Fruit fly (Drosophila melanogaster): ENCODE results near the gene hdly.

The hdly gene

DNA sequence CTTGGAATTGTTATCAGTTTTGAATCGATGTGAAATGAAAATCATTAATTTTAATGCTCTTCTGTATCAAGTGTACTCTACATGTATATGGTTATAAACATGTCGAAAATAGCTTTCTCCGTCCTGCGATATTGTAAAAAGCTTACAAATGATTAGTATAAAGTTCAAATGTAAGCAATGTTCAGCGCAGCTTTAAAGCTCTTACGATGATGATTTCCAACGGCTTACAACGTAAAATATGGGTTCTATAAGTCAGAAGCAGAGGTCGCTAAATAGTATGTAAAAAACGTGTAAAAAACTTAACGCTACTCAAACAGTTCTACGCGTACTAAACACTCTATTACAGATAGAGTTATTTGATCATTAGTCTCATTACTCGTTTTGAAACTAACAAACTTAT, 5.5 kb upstream of the hdly start:
- TF ChIP-seq pan (optimal IDR thresholded peaks at IDR 0.05) (no peak), psq (optimal IDR thresholded peaks at IDR 0.05) (no peak), EcR (GFP tag; optimal IDR thresholded peaks at IDR 0.05) (no peak), CG8478 (optimal IDR thresholded peaks at IDR 0.05) (no peak), Dll (optimal IDR thresholded peaks at IDR 0.05) (no peak), usp (GFP tag; optimal IDR thresholded peaks at IDR 0.05) (no peak)

DNA sequence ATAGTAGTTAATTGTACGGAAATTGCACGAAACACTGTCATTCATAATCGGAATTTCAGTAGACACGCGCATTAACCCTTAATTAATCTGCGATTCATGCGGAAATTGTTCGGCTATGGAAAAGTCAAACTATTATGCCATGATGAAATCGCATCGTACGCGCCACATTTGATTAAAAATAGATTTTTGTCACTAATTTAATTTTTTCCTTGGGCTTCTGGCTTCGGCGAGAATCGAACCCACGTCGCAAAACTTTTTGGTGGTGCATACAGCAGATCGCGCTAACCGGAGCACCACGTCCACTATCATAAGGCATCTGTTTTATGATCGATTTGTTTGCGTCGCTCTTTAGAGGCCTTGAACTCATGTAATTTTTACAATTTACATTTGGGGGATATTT, 1.4 kb upstream of the hdly start:
- TF ChIP-seq CG8478 (optimal IDR thresholded peaks at IDR 0.05) (no peak), usp (GFP tag; optimal IDR thresholded peaks at IDR 0.05) (no peak), EcR (GFP tag; optimal IDR thresholded peaks at IDR 0.05) (no peak), Dll (optimal IDR thresholded peaks at IDR 0.05) (no peak), pan (optimal IDR thresholded peaks at IDR 0.05) (no peak), psq (optimal IDR thresholded peaks at IDR 0.05) (no peak)

DNA sequence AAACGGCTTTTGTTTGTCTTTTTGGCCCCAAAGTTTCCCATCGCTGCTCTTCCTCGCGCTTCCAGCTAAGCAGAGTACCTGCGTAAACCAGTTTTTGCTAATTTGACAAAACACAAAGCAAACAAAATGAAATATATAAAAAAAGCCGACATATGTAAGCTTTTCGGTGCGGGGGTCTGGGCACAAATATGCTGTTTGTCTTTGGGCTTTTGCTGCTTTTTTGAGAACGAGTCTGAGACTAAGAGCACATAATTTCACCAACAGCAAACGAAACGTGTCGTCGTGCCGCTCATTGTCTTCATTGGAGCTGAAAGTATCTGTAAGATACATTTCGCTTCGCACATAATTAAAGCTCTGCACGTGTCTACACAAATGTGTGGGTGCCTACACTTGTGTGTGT, 1.7 kb downstream of the hdly start:
- TF ChIP-seq psq (optimal IDR thresholded peaks at IDR 0.05) (no peak), CG8478 (optimal IDR thresholded peaks at IDR 0.05) (no peak), EcR (GFP tag; optimal IDR thresholded peaks at IDR 0.05) (no peak), pan (optimal IDR thresholded peaks at IDR 0.05) (no peak), Dll (optimal IDR thresholded peaks at IDR 0.05) (no peak), usp (GFP tag; optimal IDR thresholded peaks at IDR 0.05) (no peak)

DNA sequence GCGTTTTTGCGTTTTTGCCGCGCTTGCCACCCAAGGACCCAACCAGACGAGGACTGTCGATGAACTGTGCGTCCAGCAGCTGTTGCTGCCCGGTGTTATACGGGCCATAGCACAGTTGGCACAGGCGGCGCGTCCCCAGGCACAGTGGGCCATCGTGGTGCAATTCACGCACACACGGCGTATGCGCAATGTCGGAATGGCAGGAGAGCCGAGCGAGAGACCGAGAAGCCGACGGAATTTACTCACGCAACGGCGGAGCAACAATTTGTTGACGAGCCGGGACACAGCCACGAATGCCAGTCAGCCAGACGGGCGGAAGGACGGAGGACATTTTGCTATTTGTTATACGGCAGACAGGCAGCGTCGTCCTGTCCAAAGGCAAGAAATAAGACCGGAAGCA, 31.4 kb downstream of the hdly start, which contains the start of gene CG31191:
Gene CG31191, minus strand, starts transcription at position 68 of the 400 bp plus-strand sequence.
- TF ChIP-seq CG8478 (optimal IDR thresholded peaks at IDR 0.05), result no peak
- no peak for TF ChIP-seq psq (optimal IDR thresholded peaks at IDR 0.05)
- no peak for TF ChIP-seq Dll (optimal IDR thresholded peaks at IDR 0.05)
- TF ChIP-seq usp (GFP tag; optimal IDR thresholded peaks at IDR 0.05), result no peak
- TF ChIP-seq EcR (GFP tag; optimal IDR thresholded peaks at IDR 0.05), result no peak
- no peak for TF ChIP-seq pan (optimal IDR thresholded peaks at IDR 0.05)

DNA sequence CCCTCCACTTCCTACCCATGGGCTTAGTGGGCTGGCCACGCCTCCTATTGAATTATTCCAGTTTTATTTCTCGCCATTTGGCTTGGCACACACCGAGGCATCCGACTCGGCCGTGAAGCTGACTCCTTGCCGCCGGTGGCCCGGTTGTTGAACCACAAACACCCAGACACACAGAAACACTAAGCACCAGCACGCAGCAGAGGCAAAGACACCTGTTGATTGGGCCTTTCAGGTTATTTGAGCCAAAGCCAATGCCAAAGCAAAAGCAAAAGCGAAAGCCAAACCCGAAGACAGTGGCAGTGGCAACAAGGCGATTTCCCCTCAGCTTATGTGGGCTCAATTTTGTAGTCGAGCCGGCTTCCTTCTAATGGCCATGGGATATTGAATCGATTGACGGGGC, 32.7 kb downstream of the hdly start:
- no peak for TF ChIP-seq Dll (optimal IDR thresholded peaks at IDR 0.05)
- TF ChIP-seq EcR (GFP tag; optimal IDR thresholded peaks at IDR 0.05), result no peak
- no peak for TF ChIP-seq pan (optimal IDR thresholded peaks at IDR 0.05)
- no peak for TF ChIP-seq CG8478 (optimal IDR thresholded peaks at IDR 0.05)
- no peak for TF ChIP-seq usp (GFP tag; optimal IDR thresholded peaks at IDR 0.05)
- TF ChIP-seq psq (optimal IDR thresholded peaks at IDR 0.05), result no peak

DNA sequence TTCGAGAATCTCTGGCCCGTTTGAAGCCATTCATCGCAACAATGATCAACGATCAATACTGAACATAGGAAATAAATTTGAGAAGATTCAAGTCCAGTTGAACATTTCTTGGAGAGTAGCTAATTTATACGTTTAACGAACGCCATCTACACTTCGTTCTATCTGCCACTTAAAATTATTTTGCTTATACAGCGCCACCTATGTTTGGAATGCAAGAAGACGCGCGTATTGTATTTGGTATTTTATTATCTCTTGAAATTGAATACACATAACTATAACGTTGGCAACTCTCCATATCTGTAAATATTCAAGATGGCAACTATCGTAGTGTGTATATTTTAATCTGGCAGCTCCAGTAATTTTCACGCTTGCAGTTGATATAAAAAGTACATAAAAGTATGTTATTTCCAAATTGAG, 33.9 kb downstream of the hdly start:
- TF ChIP-seq pan (optimal IDR thresholded peaks at IDR 0.05) (no peak), usp (GFP tag; optimal IDR thresholded peaks at IDR 0.05) (no peak), EcR (GFP tag; optimal IDR thresholded peaks at IDR 0.05) (no peak), psq (optimal IDR thresholded peaks at IDR 0.05) (no peak), CG8478 (optimal IDR thresholded peaks at IDR 0.05) (no peak), Dll (optimal IDR thresholded peaks at IDR 0.05) (no peak)

DNA sequence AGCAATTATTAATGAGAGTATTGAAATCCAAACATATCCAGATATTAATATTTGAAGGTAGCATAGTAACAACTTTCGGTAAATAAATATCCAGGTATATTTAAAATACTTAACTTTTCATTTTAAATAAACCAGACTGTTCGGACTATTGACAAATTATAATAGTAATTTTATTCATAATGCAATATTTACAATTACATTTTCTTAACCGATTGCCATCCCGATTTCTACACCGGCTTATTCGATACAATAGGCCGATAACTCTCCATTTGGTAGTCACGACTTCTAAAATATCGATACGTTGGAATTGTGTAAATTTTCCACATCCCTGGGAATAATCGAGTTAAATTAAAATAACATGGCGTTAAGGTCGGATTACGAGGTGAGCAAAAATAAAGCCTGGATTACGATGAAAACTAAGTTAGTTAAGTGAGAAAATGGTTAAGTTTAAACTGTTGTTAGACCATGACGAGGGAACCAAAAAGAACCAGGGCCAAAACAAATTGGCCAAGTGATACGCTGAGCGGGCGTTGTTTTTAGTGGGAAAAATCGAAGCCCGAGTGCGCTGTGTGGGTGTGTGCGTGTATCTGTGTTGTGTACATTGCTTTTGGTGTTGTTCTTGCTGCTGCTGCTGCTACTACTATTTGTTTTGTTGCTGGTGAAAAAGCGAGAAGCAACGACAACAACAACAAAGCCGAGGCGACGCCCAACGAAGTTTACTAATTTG, 34.5 kb downstream of the hdly start, which contains the start of gene Atpalpha:
Gene Atpalpha, plus strand, starts transcription at position 267 of the 727 bp plus-strand sequence.
- TF ChIP-seq EcR (GFP tag; optimal IDR thresholded peaks at IDR 0.05), result no peak
- TF ChIP-seq pan (optimal IDR thresholded peaks at IDR 0.05), result no peak
- TF ChIP-seq Dll (optimal IDR thresholded peaks at IDR 0.05), result no peak
- no peak for TF ChIP-seq CG8478 (optimal IDR thresholded peaks at IDR 0.05)

DNA sequence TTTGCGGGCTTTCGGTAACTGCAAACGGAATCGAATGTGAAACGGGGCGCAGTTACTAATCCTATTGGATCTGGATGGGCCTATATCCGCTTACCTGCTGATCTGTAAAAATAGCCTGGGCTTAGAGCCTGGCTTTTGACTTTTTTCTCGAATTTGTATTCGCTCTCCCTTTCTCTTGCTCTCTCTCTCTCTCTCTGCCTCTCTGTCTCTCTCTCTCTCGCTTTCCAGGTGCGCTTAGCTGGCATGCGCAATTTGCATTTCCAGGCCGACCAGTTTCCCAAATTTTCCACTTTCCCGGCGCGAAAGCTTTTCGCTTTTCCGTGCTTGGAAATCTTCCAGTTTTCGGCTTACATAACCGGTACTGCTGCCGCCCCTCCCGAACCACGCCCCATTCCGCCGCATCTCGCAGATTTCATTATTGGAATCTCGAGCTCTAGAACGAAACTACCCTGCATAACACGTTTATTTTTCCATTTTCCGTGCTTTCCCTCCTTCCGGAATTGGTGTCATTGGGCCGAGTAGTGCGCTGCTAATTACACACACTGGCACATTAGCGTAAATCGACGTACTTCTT, 35.2 kb downstream of the hdly start:
- TF ChIP-seq Dll (optimal IDR thresholded peaks at IDR 0.05), result no peak
- no peak for TF ChIP-seq usp (GFP tag; optimal IDR thresholded peaks at IDR 0.05)
- TF ChIP-seq CG8478 (optimal IDR thresholded peaks at IDR 0.05), result no peak
- no peak for TF ChIP-seq EcR (GFP tag; optimal IDR thresholded peaks at IDR 0.05)
- TF ChIP-seq psq (optimal IDR thresholded peaks at IDR 0.05), result no peak
- TF ChIP-seq pan (optimal IDR thresholded peaks at IDR 0.05), result no peak

DNA sequence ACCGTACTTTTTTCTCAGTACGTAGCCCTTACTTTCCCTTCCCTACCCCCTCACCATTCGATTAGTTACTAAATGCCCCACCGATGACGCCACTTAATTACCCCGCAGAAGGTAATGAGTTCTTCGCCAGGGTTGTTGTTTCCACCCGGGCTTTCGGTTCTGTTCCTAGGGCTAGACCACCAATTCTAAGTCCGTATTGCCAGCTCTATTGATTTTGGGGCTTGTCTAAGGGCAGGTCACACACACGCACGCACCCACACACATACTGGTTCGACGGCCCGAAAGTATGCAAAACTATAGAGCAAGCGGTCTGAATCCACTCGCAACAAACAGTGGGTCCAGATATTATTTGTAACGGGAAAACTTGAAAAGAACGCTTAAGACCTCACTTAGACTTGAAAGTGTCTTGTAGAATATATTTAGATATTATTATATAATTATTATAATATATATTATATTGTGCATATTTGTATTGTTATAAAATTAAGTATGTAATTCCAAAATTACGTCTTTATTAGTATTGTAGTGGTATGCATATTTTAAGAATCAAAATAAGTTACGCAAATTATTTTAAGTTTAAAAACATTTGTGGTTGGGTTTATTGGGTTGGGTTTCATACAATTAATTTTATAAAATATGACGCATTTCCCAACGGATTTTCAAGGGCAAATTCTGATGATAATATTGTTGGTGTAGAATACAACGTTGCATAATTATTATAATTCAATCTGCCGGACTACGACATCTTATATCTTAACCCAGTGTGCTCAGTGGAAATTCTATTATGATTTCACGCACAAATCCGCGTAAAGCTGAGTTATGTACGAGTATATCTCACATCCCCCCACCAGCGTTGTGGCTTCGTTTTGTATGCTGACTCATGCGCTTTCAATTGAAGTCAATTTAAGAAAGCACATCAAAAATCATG, 35.9 kb downstream of the hdly start:
- TF ChIP-seq pan (optimal IDR thresholded peaks at IDR 0.05) (no peak), CG8478 (optimal IDR thresholded peaks at IDR 0.05) (no peak), usp (GFP tag; optimal IDR thresholded peaks at IDR 0.05) (no peak), Dll (optimal IDR thresholded peaks at IDR 0.05) (no peak), psq (optimal IDR thresholded peaks at IDR 0.05) (no peak), EcR (GFP tag; optimal IDR thresholded peaks at IDR 0.05) (no peak)

DNA sequence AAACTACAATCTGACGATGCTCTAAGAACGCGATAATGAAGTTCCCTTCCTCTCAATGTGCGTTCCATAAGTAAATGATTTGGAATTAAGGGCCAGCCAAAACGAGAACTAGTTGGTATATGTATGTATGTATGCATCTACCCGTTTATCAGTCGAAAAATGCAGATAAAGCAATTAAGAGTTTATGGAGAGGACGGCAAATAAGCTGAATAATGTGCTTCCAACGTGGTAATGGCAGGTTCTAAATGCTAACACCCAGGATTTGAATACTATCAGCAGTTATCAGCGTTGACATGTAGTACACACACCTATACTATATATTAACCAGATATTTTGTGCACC, 36.6 kb downstream of the hdly start:
- no peak for TF ChIP-seq EcR (GFP tag; optimal IDR thresholded peaks at IDR 0.05)
- no peak for TF ChIP-seq usp (GFP tag; optimal IDR thresholded peaks at IDR 0.05)
- TF ChIP-seq pan (optimal IDR thresholded peaks at IDR 0.05), result no peak
- no peak for TF ChIP-seq CG8478 (optimal IDR thresholded peaks at IDR 0.05)
- no peak for TF ChIP-seq psq (optimal IDR thresholded peaks at IDR 0.05)
- TF ChIP-seq Dll (optimal IDR thresholded peaks at IDR 0.05), result no peak

DNA sequence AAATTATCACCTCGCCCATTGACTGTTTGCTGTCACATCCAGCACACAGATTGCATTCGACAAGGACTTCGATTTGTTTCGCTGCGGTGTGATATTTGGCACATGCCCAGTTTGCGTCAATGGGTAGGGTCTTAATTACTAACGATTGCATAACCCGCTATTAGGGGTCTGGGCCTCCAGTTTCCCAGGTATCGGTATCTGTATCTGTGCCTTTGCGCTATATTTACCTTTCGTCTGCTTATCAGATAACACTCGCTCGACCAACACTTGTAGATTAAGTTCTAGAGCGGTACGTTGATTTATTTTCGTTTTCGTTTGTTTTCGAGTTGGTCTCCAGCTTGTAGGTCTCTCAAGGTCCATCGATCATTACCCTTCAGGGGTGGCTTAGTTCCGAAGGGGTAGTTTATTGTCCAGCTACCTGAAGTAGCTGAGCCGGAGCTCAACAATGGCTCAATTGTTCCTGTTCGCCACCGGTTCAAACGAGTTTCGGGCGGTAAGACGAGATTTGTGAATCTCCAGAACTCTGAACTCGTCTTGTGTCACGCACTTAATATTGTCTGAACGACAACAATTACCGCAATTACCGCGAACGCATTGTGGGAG, 37.4 kb downstream of the hdly start:
- no peak for TF ChIP-seq psq (optimal IDR thresholded peaks at IDR 0.05)
- TF ChIP-seq CG8478 (optimal IDR thresholded peaks at IDR 0.05), result no peak
- TF ChIP-seq EcR (GFP tag; optimal IDR thresholded peaks at IDR 0.05), result no peak
- no peak for TF ChIP-seq usp (GFP tag; optimal IDR thresholded peaks at IDR 0.05)
- no peak for TF ChIP-seq Dll (optimal IDR thresholded peaks at IDR 0.05)
- no peak for TF ChIP-seq pan (optimal IDR thresholded peaks at IDR 0.05)
